Worm (Caenorhabditis elegans): ENCODE results near the gene F25B5.5.
A peak's percentile ranks its signal among the peaks of the same experiment; 100 is the strongest.

DNA sequence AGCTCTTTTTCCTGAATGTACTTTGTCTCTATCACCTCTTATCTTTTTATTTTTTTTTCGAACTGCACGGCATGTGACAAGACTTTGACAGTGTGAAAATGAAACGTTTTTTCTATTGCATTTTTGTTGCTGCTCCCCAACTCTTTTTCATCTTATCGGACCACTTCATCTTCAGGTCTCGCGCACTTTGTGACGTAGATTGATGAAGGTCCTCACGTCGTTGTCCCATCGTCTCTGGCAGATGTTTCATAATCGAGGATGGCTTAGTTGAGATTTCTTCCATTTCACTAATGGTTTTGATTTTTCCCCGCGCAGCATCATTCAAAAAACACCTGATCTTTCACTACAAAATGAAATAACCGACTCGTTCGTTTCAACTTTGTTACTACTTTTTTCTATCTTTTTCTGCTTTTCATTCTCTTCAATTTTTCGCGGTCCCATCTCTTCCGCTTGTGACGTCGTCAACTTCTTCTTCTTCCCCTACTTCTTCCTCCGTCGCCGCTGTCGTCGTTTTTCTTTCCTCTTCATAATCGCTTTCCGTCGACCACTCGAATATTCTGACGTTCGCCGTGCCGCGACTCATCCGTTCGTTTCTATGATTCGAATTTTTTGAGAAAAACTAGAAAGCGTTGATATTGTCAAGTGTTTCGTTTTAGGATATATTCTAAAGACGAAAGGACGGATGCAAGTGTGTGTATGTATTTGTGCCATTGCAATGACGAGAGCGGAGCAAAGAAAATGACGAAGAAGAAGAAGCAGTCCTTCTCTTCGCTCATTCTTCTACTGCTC lies 45.4 kb upstream of the F25B5.5 start, which contains the start of gene T04C9.2:
- TF ChIP-seq sea-2 (GFP tag; optimal IDR thresholded peaks at IDR 0.05) (no peak), pha-4 (tag; optimal IDR thresholded peaks at IDR 0.05) (no peak), unc-62 (GFP tag; optimal IDR thresholded peaks at IDR 0.05) (peak; percentile 65)
